Fruit fly (Drosophila melanogaster) whole organism, adult: ENCODE measurements around the gene Atx2.

Experiments
- CG12768 ChIP-seq: fragments of 200-800 bp; sonication (Bioruptor generic); optimal IDR thresholded peaks from 2 replicates; lab custom pipeline; 2017; ENCODE audit warnings: missing biosample characterization, missing genetic modification characterization, mild to moderate bottlenecking, moderate library complexity, missing genetic modification reagents
- ovo ChIP-seq: fragments of 200-800 bp; sonication (Bioruptor generic); optimal IDR thresholded peaks from 2 replicates; lab custom pipeline; 2016; ENCODE audit warnings: missing biosample characterization, missing genetic modification characterization

DNA sequence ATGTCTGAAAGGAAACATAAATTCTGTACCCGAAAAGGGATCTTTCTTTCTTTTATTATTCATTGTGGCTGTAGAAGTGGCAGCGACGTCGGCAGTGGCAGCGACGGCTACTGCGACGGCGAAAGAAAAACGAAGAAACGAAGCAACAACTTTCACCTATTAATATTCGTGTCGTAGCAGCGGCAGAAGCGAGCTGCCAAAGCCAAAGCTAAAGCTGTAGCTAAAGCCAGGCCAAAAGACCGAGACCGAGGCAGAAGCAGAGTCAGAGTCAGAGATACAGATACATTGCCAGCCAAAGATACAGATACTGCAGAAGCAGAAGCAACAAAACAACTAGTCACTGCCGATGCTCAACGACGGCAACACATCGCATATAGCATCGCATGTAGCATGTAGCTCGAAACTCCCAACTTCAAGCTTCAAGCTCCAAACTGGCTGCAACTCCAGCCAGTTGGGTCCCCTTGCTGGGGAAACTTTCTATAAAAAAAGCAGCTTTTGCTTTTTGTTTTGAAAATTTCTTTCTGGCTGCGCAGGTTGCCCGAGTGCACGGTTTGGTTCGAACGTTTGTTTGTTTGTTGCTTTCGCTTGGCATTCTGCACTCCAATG lies 25.2 kb downstream of the Atx2 start:
- no peak for TF ChIP-seq ovo (GFP tag; lab: Kevin White, UChicago)
- no peak for TF ChIP-seq CG12768 (GFP tag; lab: Kevin White, UChicago)
